Fruit fly (Drosophila melanogaster) whole organism, prepupa: ENCODE measurements around the gene Spps.

ENCODE experiments used
- Blimp-1 ChIP-seq: fragments of 200-800 bp; sonication (Bioruptor generic); optimal IDR thresholded peaks from 3 replicates; lab custom pipeline; 2017; ENCODE audit warnings: missing biosample characterization, missing genetic modification characterization, mild to moderate bottlenecking, moderate library complexity, missing genetic modification reagents
- CG10631 ChIP-seq: fragments of 200-800 bp; sonication (Bioruptor generic); optimal IDR thresholded peaks from 2 replicates; lab custom pipeline; 2016; ENCODE audit warnings: missing biosample characterization, missing genetic modification characterization
- CG10669 ChIP-seq: fragments of 200-800 bp; sonication (Bioruptor generic); optimal IDR thresholded peaks from 3 replicates; lab custom pipeline; 2018; ENCODE audit warnings: missing biosample characterization, mild to moderate bottlenecking, missing genetic modification characterization, moderate library complexity
- CG11762 ChIP-seq: fragments of 200-800 bp; sonication (Bioruptor generic); optimal IDR thresholded peaks from 3 replicates; lab custom pipeline; 2016; ENCODE audit warnings: missing biosample characterization, missing genetic modification characterization; ENCODE audit not compliant: insufficient read depth
- CG11902 ChIP-seq: fragments of 200-800 bp; sonication (Bioruptor generic); optimal IDR thresholded peaks from 3 replicates; lab custom pipeline; 2016; ENCODE audit warnings: missing biosample characterization, missing genetic modification characterization
- CG15336 ChIP-seq: fragments of 200-800 bp; sonication (Bioruptor generic); IDR thresholded peaks from 2 replicates; pipeline ENCODE4 v1.3.6; 2022; ENCODE audit warnings: missing biosample characterization, missing genetic modification characterization
- CG1621 ChIP-seq: fragments of 200-800 bp; sonication (Bioruptor generic); optimal IDR thresholded peaks from 3 replicates; lab custom pipeline; 2018; ENCODE audit warnings: missing biosample characterization, mild to moderate bottlenecking, missing genetic modification characterization
- CG31627 ChIP-seq: fragments of 200-800 bp; sonication (Bioruptor generic); optimal IDR thresholded peaks from 3 replicates; lab custom pipeline; 2016; ENCODE audit warnings: missing biosample characterization, missing genetic modification characterization
- CG32006 ChIP-seq: fragments of 200-800 bp; sonication (Bioruptor generic); optimal IDR thresholded peaks from 3 replicates; lab custom pipeline; 2017; ENCODE audit warnings: missing biosample characterization, mild to moderate bottlenecking, missing genetic modification characterization
- CG34406 ChIP-seq: fragments of 200-800 bp; sonication (Bioruptor generic); optimal IDR thresholded peaks from 3 replicates; lab custom pipeline; 2016; ENCODE audit warnings: missing biosample characterization, missing genetic modification characterization
- CG3919 ChIP-seq: fragments of 200-800 bp; sonication (Bioruptor generic); optimal IDR thresholded peaks from 3 replicates; lab custom pipeline; 2016; ENCODE audit warnings: missing biosample characterization, missing genetic modification characterization
- CG4318 ChIP-seq: fragments of 200-800 bp; sonication (Bioruptor generic); optimal IDR thresholded peaks from 3 replicates; lab custom pipeline; 2017; ENCODE audit warnings: missing biosample characterization, mild to moderate bottlenecking, missing genetic modification characterization
- CG6163 ChIP-seq: fragments of 200-800 bp; sonication (Bioruptor generic); IDR thresholded peaks from 3 replicates; pipeline ENCODE4 v1.3.6; 2022; ENCODE audit warnings: missing biosample characterization, missing genetic modification characterization
- CG6792 ChIP-seq: fragments of 200-800 bp; sonication (Bioruptor generic); optimal IDR thresholded peaks from 3 replicates; lab custom pipeline; 2016; ENCODE audit warnings: missing biosample characterization, missing genetic modification characterization
- CG6854 ChIP-seq: fragments of 200-800 bp; sonication (Bioruptor generic); optimal IDR thresholded peaks from 2 replicates; lab custom pipeline; 2017; ENCODE audit warnings: missing biosample characterization, mild to moderate bottlenecking, missing genetic modification characterization
- CG8119 ChIP-seq: fragments of 200-800 bp; sonication (Bioruptor generic); IDR thresholded peaks from 3 replicates; pipeline ENCODE4 v1.3.6; 2022; ENCODE audit warnings: missing biosample characterization, missing genetic modification characterization
- CG8319 ChIP-seq: fragments of 200-800 bp; sonication (Bioruptor generic); optimal IDR thresholded peaks from 3 replicates; lab custom pipeline; 2016; ENCODE audit warnings: missing biosample characterization, missing genetic modification characterization
- CG8632 ChIP-seq: fragments of 200-800 bp; sonication (Bioruptor generic); optimal IDR thresholded peaks from 3 replicates; lab custom pipeline; 2016; ENCODE audit warnings: missing biosample characterization, missing genetic modification characterization
- CG9139 ChIP-seq: fragments of 200-800 bp; sonication (Bioruptor generic); optimal IDR thresholded peaks from 3 replicates; lab custom pipeline; 2017; ENCODE audit warnings: missing biosample characterization, mild to moderate bottlenecking, missing genetic modification characterization
- Eip75B ChIP-seq: fragments of 200-800 bp; sonication (Bioruptor generic); optimal IDR thresholded peaks from 3 replicates; lab custom pipeline; 2016; ENCODE audit warnings: missing biosample characterization, missing genetic modification characterization
- Ets21C ChIP-seq: fragments of 200-800 bp; sonication (Bioruptor generic); optimal IDR thresholded peaks from 3 replicates; lab custom pipeline; 2016; ENCODE audit warnings: missing biosample characterization, missing genetic modification characterization
- Gug ChIP-seq: fragments of 200-800 bp; sonication (Bioruptor generic); IDR thresholded peaks from 2 replicates; pipeline ENCODE4 v1.3.6; 2022; ENCODE audit warnings: missing biosample characterization, missing genetic modification characterization
- Hr38 ChIP-seq: sonication (Bioruptor generic); optimal IDR thresholded peaks from 2 replicates; lab custom pipeline; 2016; ENCODE audit warnings: missing biosample characterization, missing genetic modification characterization
- Hr39 ChIP-seq: fragments of 200-800 bp; sonication (Bioruptor generic); optimal IDR thresholded peaks from 2 replicates; lab custom pipeline; 2016; ENCODE audit warnings: missing biosample characterization, missing genetic modification characterization
- Hr4 ChIP-seq: fragments of 200-800 bp; sonication (Bioruptor generic); optimal IDR thresholded peaks from 3 replicates; lab custom pipeline; 2016; ENCODE audit warnings: missing biosample characterization, missing genetic modification characterization
- Lpt ChIP-seq: fragments of 200-800 bp; sonication (Bioruptor generic); optimal IDR thresholded peaks from 3 replicates; lab custom pipeline; 2016; ENCODE audit warnings: missing biosample characterization, missing genetic modification characterization
- Met ChIP-seq: fragments of 200-800 bp; sonication (Bioruptor generic); optimal IDR thresholded peaks from 3 replicates; lab custom pipeline; 2016; ENCODE audit warnings: missing biosample characterization, missing genetic modification characterization
- OdsH ChIP-seq: fragments of 200-800 bp; sonication (Bioruptor generic); optimal IDR thresholded peaks from 3 replicates; lab custom pipeline; 2016; ENCODE audit warnings: missing biosample characterization, missing genetic modification characterization
- Smox ChIP-seq: fragments of 200-800 bp; sonication (Bioruptor generic); optimal IDR thresholded peaks from 3 replicates; lab custom pipeline; 2016; ENCODE audit warnings: missing biosample characterization, missing genetic modification characterization
- Sox102F ChIP-seq: fragments of 200-800 bp; sonication (Bioruptor generic); optimal IDR thresholded peaks from 2 replicates; lab custom pipeline; 2016; ENCODE audit warnings: missing biosample characterization, mild to moderate bottlenecking, missing genetic modification characterization
- Sox14 ChIP-seq: fragments of 200-800 bp; sonication (Bioruptor generic); optimal IDR thresholded peaks from 3 replicates; lab custom pipeline; 2016; ENCODE audit warnings: missing biosample characterization, missing genetic modification characterization
- Sox15 ChIP-seq: fragments of 200-800 bp; sonication (Bioruptor generic); optimal IDR thresholded peaks from 3 replicates; lab custom pipeline; 2016; ENCODE audit warnings: missing biosample characterization, missing genetic modification characterization
- cyc ChIP-seq: fragments of 200-800 bp; sonication (Bioruptor generic); optimal IDR thresholded peaks from 3 replicates; lab custom pipeline; 2016; ENCODE audit warnings: missing biosample characterization, missing genetic modification characterization
- dsx ChIP-seq: fragments of 200-800 bp; optimal IDR thresholded peaks from 3 replicates; lab custom pipeline; 2019; ENCODE audit warnings: missing biosample characterization, mild to moderate bottlenecking, missing genetic modification characterization, moderate library complexity; ENCODE audit not compliant: poor library complexity, severe bottlenecking
- eg ChIP-seq: fragments of 200-800 bp; sonication (Bioruptor generic); IDR thresholded peaks from 3 replicates; pipeline ENCODE4 v1.3.6; 2022; ENCODE audit warnings: missing biosample characterization, missing genetic modification characterization
- esn ChIP-seq: fragments of 200-800 bp; sonication (Bioruptor generic); optimal IDR thresholded peaks from 2 replicates; lab custom pipeline; 2016; ENCODE audit warnings: missing biosample characterization, mild to moderate bottlenecking, missing genetic modification characterization, moderate library complexity
- fd59A ChIP-seq: fragments of 200-800 bp; sonication (Bioruptor generic); optimal IDR thresholded peaks from 2 replicates; lab custom pipeline; 2017; ENCODE audit warnings: missing biosample characterization, mild to moderate bottlenecking, missing genetic modification characterization, missing genetic modification reagents
- fd85E ChIP-seq: fragments of 200-800 bp; sonication (Bioruptor generic); optimal IDR thresholded peaks from 3 replicates; lab custom pipeline; 2016; ENCODE audit warnings: missing biosample characterization, missing genetic modification characterization
- fkh ChIP-seq: fragments of 200-800 bp; sonication (Bioruptor generic); optimal IDR thresholded peaks from 3 replicates; lab custom pipeline; 2017; ENCODE audit warnings: missing biosample characterization, mild to moderate bottlenecking, missing genetic modification characterization, moderate library complexity
- lz ChIP-seq: fragments of 200-800 bp; sonication (Bioruptor generic); optimal IDR thresholded peaks from 3 replicates; lab custom pipeline; 2016; ENCODE audit warnings: missing biosample characterization, missing genetic modification characterization
- net ChIP-seq: fragments of 200-800 bp; sonication (Bioruptor generic); optimal IDR thresholded peaks from 3 replicates; lab custom pipeline; 2016; ENCODE audit warnings: missing biosample characterization, missing genetic modification characterization
- salr ChIP-seq, 2 experiments: fragments of 200-800 bp; sonication (Bioruptor generic); optimal IDR thresholded peaks; 3 replicates each; lab custom pipeline; 2016 to 2018; ENCODE audit warnings: missing biosample characterization in 2 of 2, missing genetic modification characterization in 2 of 2, mild to moderate bottlenecking in 1 of 2
- spab ChIP-seq: fragments of 200-800 bp; sonication (Bioruptor generic); optimal IDR thresholded peaks from 2 replicates; lab custom pipeline; 2017; ENCODE audit warnings: missing biosample characterization, mild to moderate bottlenecking, missing genetic modification characterization, missing genetic modification reagents
- svp ChIP-seq: fragments of 200-800 bp; sonication (Bioruptor generic); peaks from one replicate; lab custom pipeline; 2016; ENCODE audit warnings: missing biosample characterization, missing genetic modification characterization
- topi ChIP-seq: fragments of 200-800 bp; sonication (Bioruptor generic); optimal IDR thresholded peaks from 3 replicates; lab custom pipeline; 2016; ENCODE audit warnings: missing biosample characterization, missing genetic modification characterization
- vri ChIP-seq: fragments of 200-800 bp; sonication (Bioruptor generic); optimal IDR thresholded peaks from 3 replicates; lab custom pipeline; 2016; ENCODE audit warnings: missing biosample characterization, mild to moderate bottlenecking, missing genetic modification characterization

Spps gene

DNA sequence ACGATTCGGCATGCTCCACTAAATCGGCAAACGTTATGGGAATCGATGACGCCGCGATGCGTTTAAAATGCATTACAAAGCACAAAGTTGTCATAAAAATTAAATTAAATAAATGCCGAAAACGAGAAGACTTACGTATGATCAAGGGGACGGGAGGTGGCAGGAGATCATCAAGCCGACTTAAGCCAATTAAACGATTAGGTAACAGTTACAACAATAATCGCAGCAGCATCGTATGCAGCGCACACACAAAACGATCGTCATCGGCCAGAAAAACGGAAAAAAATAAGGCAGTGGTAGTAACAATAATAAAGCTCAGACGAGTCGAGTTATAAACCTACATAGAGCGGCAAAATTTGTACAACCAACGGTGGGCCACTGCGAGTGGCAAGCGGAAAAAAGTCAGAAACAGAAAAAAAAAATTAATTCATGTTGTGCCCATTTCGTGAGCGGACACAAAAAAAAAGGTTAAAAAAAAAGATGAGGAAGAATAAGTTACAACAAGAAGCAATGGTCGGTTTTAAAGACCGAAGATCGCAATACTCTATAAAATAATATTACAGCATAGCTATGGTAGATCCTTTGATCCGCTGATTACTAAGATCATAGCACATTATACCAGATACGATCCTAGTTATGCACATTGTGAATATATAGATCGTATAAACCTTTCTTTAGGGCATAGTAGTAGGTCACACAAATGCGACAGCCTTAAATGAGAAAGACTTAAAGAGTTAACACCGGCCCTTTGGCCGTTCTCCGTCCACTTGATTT, 20.2 kb downstream of the Spps start (continued):
- TF ChIP-seq Smox (GFP tag; lab: Kevin White, UChicago), result peak; percentile 58
- TF ChIP-seq Sox102F (GFP tag; lab: Kevin White, UChicago), result peak; percentile 59
- peak; percentile 39 for TF ChIP-seq CG32006 (GFP tag; lab: Kevin White, UChicago)
- TF ChIP-seq CG34406 (GFP tag; lab: Kevin White, UChicago), result peak; percentile 64
- TF ChIP-seq CG11762 (GFP tag; lab: Kevin White, UChicago), result peak; percentile 42
- no peak for TF ChIP-seq vri (GFP tag; lab: Kevin White, UChicago)
- peak; percentile 58 for TF ChIP-seq Sox14 (GFP tag; lab: Kevin White, UChicago)
- TF ChIP-seq OdsH, result peak; percentile 57
- TF ChIP-seq CG9139 (GFP tag; lab: Kevin White, UChicago), result no peak
- TF ChIP-seq esn (GFP tag; lab: Kevin White, UChicago), result peak; percentile 53
- 0 out of 3 replicates have a peak, but pooled peaks have one; percentile 28 for TF ChIP-seq eg (GFP tag; lab: Robert Waterston, UW)
- peak; percentile 42; the same call in 1 of the 2 replicates for TF ChIP-seq CG15336
- peak; percentile 56 for TF ChIP-seq CG8632 (GFP tag; lab: Kevin White, UChicago)
- no peak for TF ChIP-seq dsx
- no peak for TF ChIP-seq Lpt (GFP tag; lab: Kevin White, UChicago)
- peak; percentile 53 for TF ChIP-seq topi (GFP tag; lab: Kevin White, UChicago)
- no peak for TF ChIP-seq Hr38 (GFP tag; lab: Kevin White, UChicago)
- TF ChIP-seq CG10669 (GFP tag; lab: Kevin White, UChicago), result peak; percentile 25
- TF ChIP-seq Hr4 (GFP tag; lab: Kevin White, UChicago), result peak; percentile 41
- TF ChIP-seq lz (GFP tag; lab: Kevin White, UChicago), result peak; percentile 37
- peak; percentile 34 for TF ChIP-seq Sox15 (GFP tag; lab: Kevin White, UChicago)
- TF ChIP-seq cyc (GFP tag; lab: Kevin White, UChicago), result no peak
- no peak for TF ChIP-seq CG6854
- peak; percentile 64 for TF ChIP-seq Eip75B
- TF ChIP-seq svp (GFP tag; lab: Kevin White, UChicago), result peak; percentile 83
- no peak for TF ChIP-seq fd85E (GFP tag; lab: Kevin White, UChicago)
- peak in 1 of 2 experiments; percentile 20 for TF ChIP-seq salr (GFP tag; optimal IDR thresholded peaks at IDR 0.05; lab: Kevin White, UChicago)
- TF ChIP-seq CG11902, result peak; percentile 43
- TF ChIP-seq Ets21C, result peak; percentile 54
- peak; percentile 59 for TF ChIP-seq CG31627
- no peak for TF ChIP-seq Gug (GFP tag; lab: Robert Waterston, UW)
- TF ChIP-seq spab (GFP tag; lab: Kevin White, UChicago), result peak; percentile 14
- TF ChIP-seq CG1621 (tag; lab: Kevin White, UChicago), result peak; percentile 9
- no peak for TF ChIP-seq Met (GFP tag; lab: Kevin White, UChicago)
- TF ChIP-seq CG4318 (GFP tag; lab: Kevin White, UChicago), result no peak
- TF ChIP-seq, all 60 proteins: peak for 42

DNA sequence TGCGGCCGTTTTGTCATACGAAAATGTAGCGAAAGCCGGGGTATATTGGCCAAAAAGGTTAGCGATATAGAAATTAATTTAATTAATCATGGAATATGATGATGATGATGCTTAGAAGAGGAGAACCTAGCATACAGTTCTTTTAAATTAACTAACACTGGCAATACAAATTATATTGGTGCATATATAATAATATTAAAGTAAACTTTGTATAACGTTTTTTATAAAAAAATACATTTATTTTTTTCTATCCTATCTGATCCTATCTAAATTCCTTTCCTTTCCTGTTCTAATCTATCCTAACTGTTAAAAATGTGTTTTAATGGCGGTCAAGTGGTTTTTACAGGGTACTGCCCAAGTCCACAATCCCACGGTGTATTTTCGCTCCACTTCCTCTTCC, 20.8 kb downstream of the Spps start:
- TF ChIP-seq CG6854, result no peak
- no peak for TF ChIP-seq fkh (GFP tag; lab: Kevin White, UChicago)
- TF ChIP-seq fd59A (GFP tag; lab: Kevin White, UChicago), result no peak
- TF ChIP-seq CG10631, result peak; percentile 34
- TF ChIP-seq Sox102F (GFP tag; lab: Kevin White, UChicago), result peak; percentile 32
- TF ChIP-seq CG4318 (GFP tag; lab: Kevin White, UChicago), result peak; percentile 32
- peak; percentile 74 for TF ChIP-seq CG34406 (GFP tag; lab: Kevin White, UChicago)
- TF ChIP-seq spab (GFP tag; lab: Kevin White, UChicago), result no peak
- TF ChIP-seq dsx, result no peak
- TF ChIP-seq Hr39, result peak; percentile 9
- peak; percentile 47 for TF ChIP-seq topi (GFP tag; lab: Kevin White, UChicago)
- peak; percentile 31 for TF ChIP-seq Sox15 (GFP tag; lab: Kevin White, UChicago)
- TF ChIP-seq CG8632 (GFP tag; lab: Kevin White, UChicago), result peak; percentile 46
- TF ChIP-seq Met (GFP tag; lab: Kevin White, UChicago), result peak; percentile 51
- TF ChIP-seq net, result peak; percentile 28
- TF ChIP-seq CG9139 (GFP tag; lab: Kevin White, UChicago), result no peak
- no peak for TF ChIP-seq CG8319
- TF ChIP-seq CG15336, result peak; percentile 34; the same call in 1 of the 2 replicates
- peak; percentile 37; the same call in 2 of the 3 replicates for TF ChIP-seq CG8119 (GFP tag; lab: Robert Waterston, UW)
- TF ChIP-seq Lpt (GFP tag; lab: Kevin White, UChicago), result peak; percentile 7
- peak; percentile 37 for TF ChIP-seq CG6792 (GFP tag; lab: Kevin White, UChicago)
- TF ChIP-seq CG31627, result peak; percentile 41
- peak; percentile 39 for TF ChIP-seq CG11762 (GFP tag; lab: Kevin White, UChicago)
- TF ChIP-seq CG3919 (GFP tag; lab: Kevin White, UChicago), result peak; percentile 47
- TF ChIP-seq CG6163 (GFP tag; lab: Robert Waterston, UW), result no peak
- TF ChIP-seq CG32006 (GFP tag; lab: Kevin White, UChicago), result peak; percentile 75
- TF ChIP-seq fd85E (GFP tag; lab: Kevin White, UChicago), result no peak
- peak; percentile 51 for TF ChIP-seq CG11902
- peak; percentile 23 for TF ChIP-seq Blimp-1 (GFP tag; lab: Kevin White, UChicago)
